Worm (Caenorhabditis elegans): ENCODE data around the gene F53B2.8.
"Not testable (repeated sequence)": the region's sequence is repeated elsewhere in the genome, so short reads cannot be mapped to it uniquely, and the experiment has no call there.

The F53B2.8 gene

ce11 chrIV:12484479-12484878 lies 42.7 kb downstream of the F53B2.8 start, which contains the start of gene T04A11.4:
Gene T04A11.4, minus strand, starts transcription at chrIV:12484579.
- TF ChIP-seq ref-1 (GFP tag; conservative IDR thresholded peaks at IDR 0.05); flt-1 (GFP tag; IDR thresholded peaks at IDR 0.05); cog-1 (tag; optimal IDR thresholded peaks at IDR 0.05): not testable (repeated sequence)

ce11 chrIV:12478711-12479110 lies 48.5 kb downstream of the F53B2.8 start, which contains the start of gene igdb-1:
Gene igdb-1, plus strand, starts transcription at chrIV:12479011.
- TF ChIP-seq ztf-29 (GFP tag; IDR thresholded peaks at IDR 0.05); med-1 (GFP tag; optimal IDR thresholded peaks at IDR 0.05; ENCODE audit: insufficient read depth); flt-1 (GFP tag; IDR thresholded peaks at IDR 0.05): not testable (repeated sequence)

ce11 chrIV:12476942-12477341 lies 50.3 kb downstream of the F53B2.8 start, which contains the start of gene T04A11.1:
Gene T04A11.1, minus strand, starts transcription at chrIV:12477042.
- TF ChIP-seq T22C8.4, ztf-23, tab-1 (GFP tag; IDR thresholded peaks at IDR 0.05): not testable (repeated sequence)

Data from whole organism, midembryonic.